Worm (Caenorhabditis elegans) whole organism, late embryonic: ENCODE measurements around the gene trpp-6.

ENCODE experiments used
- C08G9.2 ChIP-seq: sonication (generic microtip); optimal IDR thresholded peaks from 2 replicates; lab custom pipeline; 2016; ENCODE audit warnings: mild to moderate bottlenecking, missing genetic modification characterization, moderate library complexity, missing compliant biosample characterization
- C38D4.7 ChIP-seq: fragments of 200-800 bp; sonication (Bioruptor generic); optimal IDR thresholded peaks from 2 replicates; lab custom pipeline; 2018; ENCODE audit warnings: mild to moderate bottlenecking, missing genetic modification characterization, moderate library complexity, missing compliant biosample characterization
- F13H6.1 ChIP-seq: sonication (generic microtip); optimal IDR thresholded peaks from 2 replicates; lab custom pipeline; 2016; ENCODE audit warnings: missing genetic modification characterization, missing compliant biosample characterization
- K02D7.2 ChIP-seq: sonication (generic microtip); optimal IDR thresholded peaks from 2 replicates; lab custom pipeline; 2017; ENCODE audit warnings: mild to moderate bottlenecking, missing genetic modification characterization, missing compliant biosample characterization
- K09A11.1 ChIP-seq: sonication (generic microtip); optimal IDR thresholded peaks from 2 replicates; lab custom pipeline; 2017; ENCODE audit warnings: antibody characterized with exemption, mild to moderate bottlenecking, missing genetic modification characterization, missing compliant biosample characterization; ENCODE audit not compliant: insufficient read depth
- T23F11.4 ChIP-seq: fragments of 200-800 bp; sonication (Bioruptor generic); optimal IDR thresholded peaks from 2 replicates; lab custom pipeline; 2018; ENCODE audit warnings: mild to moderate bottlenecking, missing genetic modification characterization, missing compliant biosample characterization
- ceh-14 ChIP-seq: sonication (generic microtip); optimal IDR thresholded peaks from 2 replicates; lab custom pipeline; 2016; ENCODE audit warnings: missing genotype, missing genetic modification characterization, missing compliant biosample characterization
- ceh-18 ChIP-seq: sonication (generic microtip); optimal IDR thresholded peaks from 2 replicates; lab custom pipeline; 2016; ENCODE audit warnings: missing genetic modification characterization, missing compliant biosample characterization
- ceh-19 ChIP-seq: fragments of 200-800 bp; sonication (Bioruptor generic); optimal IDR thresholded peaks from 2 replicates; lab custom pipeline; 2018; ENCODE audit warnings: mild to moderate bottlenecking, missing genetic modification characterization, missing compliant biosample characterization
- ceh-22 ChIP-seq: sonication (generic microtip); optimal IDR thresholded peaks from 2 replicates; lab custom pipeline; 2017; ENCODE audit warnings: missing biosample characterization, missing genetic modification characterization
- ceh-24 ChIP-seq: sonication (generic microtip); optimal IDR thresholded peaks from 2 replicates; lab custom pipeline; 2016; ENCODE audit warnings: mild to moderate bottlenecking, missing genetic modification characterization, missing compliant biosample characterization
- ceh-30 ChIP-seq: fragments of 150-350 bp; optimal IDR thresholded peaks from 2 replicates; lab custom pipeline; 2014; ENCODE audit warnings: missing biosample characterization, missing genetic modification characterization
- ceh-34 ChIP-seq: sonication (generic microtip); optimal IDR thresholded peaks from 2 replicates; lab custom pipeline; 2016; ENCODE audit warnings: mild to moderate bottlenecking, missing genetic modification characterization, missing compliant biosample characterization
- ceh-45 ChIP-seq: fragments of 200-800 bp; sonication (Bioruptor generic); IDR thresholded peaks from 2 replicates; pipeline ENCODE4 v1.3.6; 2022; ENCODE audit warnings: missing genetic modification reagents, missing genetic modification characterization, missing compliant biosample characterization
- ceh-48 ChIP-seq: sonication (generic microtip); optimal IDR thresholded peaks from 2 replicates; lab custom pipeline; 2016; ENCODE audit warnings: missing genetic modification characterization, inconsistent platforms, missing compliant biosample characterization
- ceh-6 ChIP-seq: fragments of 200-800 bp; sonication (Bioruptor generic); optimal IDR thresholded peaks from 2 replicates; lab custom pipeline; 2018; ENCODE audit warnings: mild to moderate bottlenecking, missing genetic modification characterization, missing compliant biosample characterization
- ceh-9 ChIP-seq: sonication (generic microtip); optimal IDR thresholded peaks from 2 replicates; lab custom pipeline; 2016; ENCODE audit warnings: mild to moderate bottlenecking, missing genetic modification characterization, inconsistent platforms, missing compliant biosample characterization
- dmd-4 ChIP-seq: sonication (generic microtip); optimal IDR thresholded peaks from 2 replicates; lab custom pipeline; 2016; ENCODE audit warnings: borderline replicate concordance, missing genetic modification characterization, missing compliant biosample characterization
- elt-2 ChIP-seq: sonication (generic microtip); optimal IDR thresholded peaks from 2 replicates; lab custom pipeline; 2016; ENCODE audit warnings: missing genetic modification reagents, missing genetic modification characterization, missing compliant biosample characterization
- eyg-1 ChIP-seq: sonication (generic microtip); optimal IDR thresholded peaks from 2 replicates; lab custom pipeline; 2016; ENCODE audit warnings: missing genotype, missing genetic modification characterization, missing compliant biosample characterization
- fkh-10 ChIP-seq: fragments of 150-350 bp; optimal IDR thresholded peaks from 2 replicates; lab custom pipeline; 2014; ENCODE audit warnings: missing biosample characterization, missing genetic modification reagents, missing genetic modification characterization
- hlh-15 ChIP-seq: sonication (generic microtip); optimal IDR thresholded peaks from 2 replicates; lab custom pipeline; 2016; ENCODE audit warnings: missing genetic modification characterization, missing compliant biosample characterization
- hlh-8 ChIP-seq: sonication (generic microtip); optimal IDR thresholded peaks from 2 replicates; lab custom pipeline; 2016; ENCODE audit warnings: missing genotype, missing genetic modification characterization, missing compliant biosample characterization
- lin-11 ChIP-seq: fragments of 200-800 bp; sonication (Bioruptor generic); optimal IDR thresholded peaks from 2 replicates; lab custom pipeline; 2018; ENCODE audit warnings: mild to moderate bottlenecking, missing genetic modification characterization, missing compliant biosample characterization
- madf-2 ChIP-seq: sonication (generic microtip); optimal IDR thresholded peaks from 2 replicates; lab custom pipeline; 2017; ENCODE audit warnings: missing genetic modification characterization, missing compliant biosample characterization
- nhr-11 ChIP-seq: fragments of 150-350 bp; optimal IDR thresholded peaks from 2 replicates; lab custom pipeline; 2014; ENCODE audit warnings: missing biosample characterization, missing genetic modification characterization
- nhr-232 ChIP-seq: sonication (generic microtip); optimal IDR thresholded peaks from 2 replicates; lab custom pipeline; 2016; ENCODE audit warnings: missing genetic modification characterization, missing compliant biosample characterization
- odd-2 ChIP-seq: sonication (generic microtip); optimal IDR thresholded peaks from 2 replicates; lab custom pipeline; 2017; ENCODE audit warnings: antibody characterized with exemption, mild to moderate bottlenecking, missing genetic modification characterization, missing compliant biosample characterization
- pag-3 ChIP-seq: sonication (generic microtip); optimal IDR thresholded peaks from 2 replicates; lab custom pipeline; 2016; ENCODE audit warnings: missing compliant biosample characterization, missing genetic modification characterization, borderline replicate concordance
- pat-9 ChIP-seq: fragments of 200-800 bp; sonication (Bioruptor generic); optimal IDR thresholded peaks from 2 replicates; lab custom pipeline; 2018; ENCODE audit warnings: mild to moderate bottlenecking, missing genetic modification characterization, moderate library complexity, missing compliant biosample characterization
- pax-1 ChIP-seq: fragments of 150-350 bp; optimal IDR thresholded peaks from 2 replicates; lab custom pipeline; 2014; ENCODE audit warnings: missing biosample characterization, missing genetic modification characterization
- pha-4 ChIP-seq: fragments of 150-350 bp; optimal IDR thresholded peaks from 2 replicates; lab custom pipeline; 2018; ENCODE audit warnings: missing biosample characterization, missing genetic modification reagents, missing genetic modification characterization
- ref-2 ChIP-seq: sonication (generic microtip); optimal IDR thresholded peaks from 2 replicates; lab custom pipeline; 2016; ENCODE audit warnings: missing genetic modification characterization, missing compliant biosample characterization
- sdc-2 ChIP-seq: sonication (generic microtip); optimal IDR thresholded peaks from 2 replicates; lab custom pipeline; 2016; ENCODE audit warnings: missing genotype, missing genetic modification characterization, missing compliant biosample characterization
- syd-9 ChIP-seq: sonication (generic microtip); optimal IDR thresholded peaks from 2 replicates; lab custom pipeline; 2016; ENCODE audit warnings: mild to moderate bottlenecking, missing genetic modification characterization, moderate library complexity, missing compliant biosample characterization
- unc-3 ChIP-seq, 2 experiments: fragments of 200-800 bp in 1 of 2; sonication (Bioruptor generic) in 1 of 2; sonication (generic microtip) in 1 of 2; conservative IDR thresholded peaks in 1 of 2; optimal IDR thresholded peaks in 1 of 2; 2 replicates each; pipeline versions ENCODE4 v1.3.6 to Lab custom; 2016 to 2022; ENCODE audit warnings: missing compliant biosample characterization in 2 of 2, missing genetic modification characterization in 2 of 2, missing genetic modification reagents in 1 of 2
- unc-42 ChIP-seq: sonication (generic microtip); optimal IDR thresholded peaks from 2 replicates; lab custom pipeline; 2016; ENCODE audit warnings: missing genotype, missing genetic modification characterization, missing compliant biosample characterization
- zip-5 ChIP-seq: sonication (generic microtip); optimal IDR thresholded peaks from 2 replicates; lab custom pipeline; 2016; ENCODE audit warnings: missing genetic modification characterization, missing compliant biosample characterization
- ztf-16 ChIP-seq: sonication (generic microtip); optimal IDR thresholded peaks from 2 replicates; lab custom pipeline; 2017; ENCODE audit warnings: missing genetic modification characterization, missing compliant biosample characterization

trpp-6 gene

DNA sequence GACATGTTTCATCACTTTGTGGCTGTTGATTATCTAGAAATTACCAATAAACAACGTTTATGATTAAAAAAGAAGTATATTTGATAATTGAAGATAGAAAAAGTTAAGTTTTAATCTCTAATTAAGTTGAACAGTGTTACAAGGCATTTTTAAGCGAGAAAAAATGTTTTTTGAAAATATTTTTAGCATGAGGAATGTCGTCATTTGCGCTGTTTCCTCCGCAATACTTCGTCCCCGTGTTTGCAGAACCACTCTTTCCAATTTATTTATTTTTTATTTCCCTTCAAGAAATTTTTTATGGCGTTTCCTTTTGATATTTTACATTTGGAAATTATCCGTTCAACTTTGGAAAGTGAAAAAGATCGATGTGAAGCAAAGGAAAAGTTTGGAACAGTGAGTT is at the start of gene trpp-6, which contains the start of gene rde-1:
trpp-6 (plus strand) TSS at position 286 of the 400 bp plus-strand sequence.
rde-1 (minus strand) TSS at position 33 of the 400 bp plus-strand sequence.
- TF ChIP-seq lin-11 (tag; lab: Kevin White, UChicago) (no peak), C08G9.2 (tag; lab: Kevin White, UChicago) (no peak)

DNA sequence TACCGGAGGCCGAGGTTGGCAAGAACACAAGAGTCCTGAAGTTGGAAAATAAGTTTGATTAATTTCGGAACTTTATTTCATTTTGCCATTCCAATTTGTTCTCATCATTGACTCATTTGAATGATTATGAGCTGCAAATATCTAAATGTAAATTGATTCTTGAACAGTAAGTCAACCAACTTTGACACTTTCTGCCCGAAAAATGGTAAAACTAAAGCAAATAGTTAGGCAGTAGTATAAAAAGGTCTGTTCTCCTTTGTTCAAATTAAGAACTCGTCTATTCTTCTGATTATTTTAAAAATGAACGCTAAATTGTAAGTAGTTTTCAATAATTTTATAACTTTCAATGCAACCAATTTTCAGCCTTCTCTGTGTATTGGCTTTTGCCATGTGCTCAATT is 48.7 kb upstream of the trpp-6 start, which contains the start of gene fipr-12:
fipr-12 (plus strand) TSS at position 301 of the 400 bp plus-strand sequence.
- TF ChIP-seq T23F11.4 (no peak), hlh-15 (tag; lab: Kevin White, UChicago) (no peak), pag-3 (tag; lab: Kevin White, UChicago) (no peak), syd-9 (tag; lab: Kevin White, UChicago) (no peak), ceh-19 (no peak), dmd-4 (no peak), K02D7.2 (tag; lab: Kevin White, UChicago) (no peak)

DNA sequence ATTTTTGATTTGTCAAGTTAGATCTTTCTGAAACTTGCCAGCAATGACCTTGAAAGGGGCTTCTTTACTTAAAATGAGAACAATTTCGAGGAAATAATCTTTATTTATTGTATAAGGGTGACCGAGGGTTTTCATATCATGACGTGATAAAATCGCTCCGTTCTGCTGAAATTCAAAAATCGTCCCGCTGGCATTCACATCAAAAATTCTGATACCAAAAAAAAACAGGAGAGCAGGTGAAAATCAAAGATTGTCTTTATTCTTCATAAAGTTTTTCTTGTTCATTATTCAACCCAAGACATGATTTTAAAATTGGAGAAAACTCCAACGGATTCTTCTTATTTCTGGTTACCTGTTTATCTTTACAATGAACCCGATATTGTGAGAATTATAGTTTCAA is 47.6 kb upstream of the trpp-6 start, which contains the start of gene sre-28:
sre-28 (plus strand) TSS at position 301 of the 400 bp plus-strand sequence.
- TF ChIP-seq ceh-34 (tag; lab: Kevin White, UChicago), result no peak
- no peak for TF ChIP-seq unc-42
- no peak for TF ChIP-seq ceh-18 (tag; lab: Kevin White, UChicago)
- TF ChIP-seq ceh-30, result no peak
- TF ChIP-seq ceh-22 (tag; lab: Kevin White, UChicago), result no peak
- no peak for TF ChIP-seq nhr-11 (tag; lab: Kevin White, UChicago)
- TF ChIP-seq eyg-1 (tag; lab: Kevin White, UChicago), result no peak
- no peak for TF ChIP-seq zip-5 (tag; lab: Kevin White, UChicago)
- no peak for TF ChIP-seq fkh-10 (GFP tag; lab: Kevin White, UChicago)

DNA sequence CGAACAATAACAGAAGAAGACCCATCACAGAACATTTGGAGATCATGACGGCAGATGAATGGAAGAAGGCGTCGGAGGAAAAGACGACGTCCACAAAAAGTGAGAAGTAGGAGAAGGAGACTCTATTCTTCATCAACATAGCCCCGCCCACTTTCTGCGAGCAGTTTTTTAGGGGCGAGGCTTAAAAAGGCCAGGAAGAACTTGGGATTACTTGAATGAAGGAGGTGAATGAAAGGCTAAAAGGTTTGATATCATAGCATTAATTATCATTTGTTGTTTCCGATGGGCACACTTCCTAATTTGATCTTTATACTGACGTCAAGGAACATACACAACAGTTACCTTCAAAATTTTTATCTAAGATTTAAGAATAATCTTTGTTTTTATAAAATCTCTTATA is 42.9 kb upstream of the trpp-6 start, which contains the start of gene nlp-58:
nlp-58 (minus strand) TSS at position 101 of the 400 bp plus-strand sequence.
- no peak for TF ChIP-seq ztf-16
- no peak for TF ChIP-seq ceh-6 (GFP tag; lab: Kevin White, UChicago)
- TF ChIP-seq unc-42, result no peak
- no peak for TF ChIP-seq odd-2 (tag; lab: Kevin White, UChicago)
- no peak for TF ChIP-seq ref-2
- TF ChIP-seq madf-2 (tag; lab: Kevin White, UChicago), result no peak
- TF ChIP-seq pax-1 (tag; lab: Kevin White, UChicago), result no peak
- TF ChIP-seq K09A11.1 (tag; lab: Kevin White, UChicago), result no peak
- TF ChIP-seq ceh-34 (tag; lab: Kevin White, UChicago), result no peak
- no peak for TF ChIP-seq elt-2
- TF ChIP-seq nhr-232 (tag; lab: Kevin White, UChicago), result no peak
- TF ChIP-seq ceh-14 (tag; lab: Kevin White, UChicago), result no peak
- TF ChIP-seq ceh-45 (GFP tag; lab: Robert Waterston, UW), result no peak
- TF ChIP-seq ceh-9 (tag; lab: Kevin White, UChicago), result no peak
- TF ChIP-seq, all 69 proteins: peak for 0

DNA sequence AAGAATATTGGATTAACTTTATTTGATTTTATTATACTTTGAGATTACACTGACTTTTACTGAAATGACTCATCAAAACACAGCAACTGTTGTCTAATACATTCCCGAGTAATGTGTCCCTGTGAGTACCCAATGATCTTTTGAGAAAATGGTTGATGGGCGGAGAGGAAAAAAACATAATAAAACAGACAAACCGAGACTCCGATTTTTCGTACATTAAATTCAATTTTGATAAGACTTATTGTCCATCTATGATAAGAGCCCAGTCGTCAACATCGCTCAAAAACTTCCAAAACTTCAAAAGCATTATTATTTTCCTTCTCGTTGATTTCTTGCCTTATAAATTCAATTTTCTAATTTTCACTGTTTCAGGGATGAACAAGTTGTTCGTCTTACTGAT is 40.8 kb upstream of the trpp-6 start, which contains the start of gene ttr-46:
ttr-46 (plus strand) TSS at position 373 of the 400 bp plus-strand sequence.
- no peak for TF ChIP-seq ceh-48 (tag; lab: Kevin White, UChicago)
- TF ChIP-seq hlh-8, result no peak
- TF ChIP-seq lin-11 (tag; lab: Kevin White, UChicago), result no peak
- TF ChIP-seq T23F11.4, result no peak
- no peak for TF ChIP-seq unc-3 (GFP tag; conservative IDR thresholded peaks at IDR 0.05; lab: Robert Waterston, UW)
- TF ChIP-seq unc-3 (tag; optimal IDR thresholded peaks at IDR 0.05; lab: Kevin White, UChicago), result no peak
- no peak for TF ChIP-seq dmd-4
- no peak for TF ChIP-seq pat-9
- no peak for TF ChIP-seq ceh-14 (tag; lab: Kevin White, UChicago)
- no peak for TF ChIP-seq C08G9.2 (tag; lab: Kevin White, UChicago)
- no peak for TF ChIP-seq ceh-24
- no peak for TF ChIP-seq eyg-1 (tag; lab: Kevin White, UChicago)
- TF ChIP-seq C38D4.7 (GFP tag; lab: Kevin White, UChicago), result no peak
- TF ChIP-seq sdc-2 (tag; lab: Kevin White, UChicago), result no peak
- TF ChIP-seq F13H6.1 (tag; lab: Kevin White, UChicago), result no peak
- TF ChIP-seq pha-4 (tag; lab: Kevin White, UChicago), result no peak
- no peak for TF ChIP-seq syd-9 (tag; lab: Kevin White, UChicago)
